Worm (Caenorhabditis elegans) whole organism, young adult: ENCODE results near the gene srd-36.

Experiments used
- D2030.7 ChIP-seq: fragments of 200-800 bp; sonication (Bioruptor generic); IDR thresholded peaks from 2 replicates; pipeline ENCODE4 v1.3.6; 2022; ENCODE audit warnings: missing genetic modification reagents, missing genetic modification characterization, missing compliant biosample characterization
- F22D6.2 ChIP-seq: sonication (generic microtip); optimal IDR thresholded peaks from 2 replicates; lab custom pipeline; 2016; ENCODE audit warnings: mild to moderate bottlenecking, missing genetic modification characterization, missing compliant biosample characterization
- ceh-91 ChIP-seq: fragments of 200-800 bp; sonication (Bioruptor generic); IDR thresholded peaks from 2 replicates; pipeline ENCODE4 v1.3.6; 2022; ENCODE audit warnings: missing genetic modification reagents, missing genetic modification characterization, missing compliant biosample characterization
- die-1 ChIP-seq: sonication (generic microtip); optimal IDR thresholded peaks from 2 replicates; lab custom pipeline; 2016; ENCODE audit warnings: missing genotype, mild to moderate bottlenecking, missing genetic modification characterization, missing compliant biosample characterization
- egl-18 ChIP-seq: fragments of 200-800 bp; sonication (Bioruptor generic); IDR thresholded peaks from 2 replicates; pipeline ENCODE4 v1.3.6; 2022; ENCODE audit warnings: missing genetic modification reagents, missing genetic modification characterization, missing compliant biosample characterization
- lag-1 ChIP-seq: fragments of 200-800 bp; sonication (Bioruptor generic); IDR thresholded peaks from 2 replicates; pipeline ENCODE4 v1.3.6; 2022; ENCODE audit warnings: missing genetic modification reagents, missing genetic modification characterization, missing compliant biosample characterization
- lin-40 ChIP-seq: sonication (generic microtip); optimal IDR thresholded peaks from 2 replicates; lab custom pipeline; 2016; ENCODE audit warnings: missing genetic modification characterization, mild to moderate bottlenecking, missing compliant biosample characterization, missing genotype, missing genetic modification reagents
- tlf-1 ChIP-seq: fragments of 200-800 bp; sonication (Bioruptor generic); optimal IDR thresholded peaks from 2 replicates; lab custom pipeline; 2018; ENCODE audit warnings: mild to moderate bottlenecking, missing genetic modification characterization, missing compliant biosample characterization
- ztf-6 ChIP-seq: fragments of 200-800 bp; sonication (Bioruptor generic); IDR thresholded peaks from 2 replicates; pipeline ENCODE4 v1.3.6; 2022; ENCODE audit warnings: missing genetic modification reagents, missing genetic modification characterization, missing compliant biosample characterization

DNA sequence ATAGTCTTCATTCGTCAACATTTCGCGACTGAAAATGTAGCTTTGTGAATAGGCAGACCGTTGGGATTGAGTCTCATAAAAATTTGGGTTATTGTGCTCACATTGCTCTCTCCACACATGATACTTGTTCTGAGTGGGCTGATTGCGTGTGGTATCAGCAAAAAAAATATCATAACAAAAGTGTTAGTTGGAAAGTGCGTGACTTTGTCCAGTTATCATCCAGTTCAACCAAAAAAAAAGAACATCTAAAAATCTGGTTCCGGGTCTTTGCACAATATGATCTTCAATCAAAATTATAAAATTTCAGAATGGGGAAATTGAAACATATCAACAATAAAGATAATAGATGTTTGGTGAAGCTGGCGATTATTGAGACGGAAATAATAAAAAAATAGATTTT lies 5.9 kb upstream of the srd-36 start, which contains the start of gene srd-39:
- TF ChIP-seq F22D6.2: no peak
- TF ChIP-seq tlf-1 (GFP tag; lab: Kevin White, UChicago): no peak
- no peak for TF ChIP-seq lin-40
- no peak for TF ChIP-seq ztf-6 (GFP tag; lab: Robert Waterston, UW)
- no peak for TF ChIP-seq die-1
- no peak for TF ChIP-seq ceh-91 (GFP tag; lab: Robert Waterston, UW)
- no peak for TF ChIP-seq lag-1 (GFP tag; lab: Robert Waterston, UW)
- no peak for TF ChIP-seq D2030.7 (GFP tag; lab: Robert Waterston, UW)
- no peak for TF ChIP-seq egl-18
